Worm (Caenorhabditis elegans): ENCODE results near the gene rps-2.

- TF ChIP-seq hmbx-1 (tag; optimal IDR thresholded peaks at IDR 0.05) (no peak), ama-1 (optimal IDR thresholded peaks at IDR 0.05) (no peak), hnd-1 (tag; optimal IDR thresholded peaks at IDR 0.05) (no peak), aly-1 (tag; optimal IDR thresholded peaks at IDR 0.05) (no peak), tbx-37 (GFP tag; conservative IDR thresholded peaks at IDR 0.05) (no peak), hmg-4 (GFP tag; optimal IDR thresholded peaks at IDR 0.05) (no peak), flt-1 (GFP tag; IDR thresholded peaks at IDR 0.05) (no peak), B0310.2 (tag; optimal IDR thresholded peaks at IDR 0.05) (no peak), ets-7 (tag; optimal IDR thresholded peaks at IDR 0.05) (no peak), tra-4 (tag; optimal IDR thresholded peaks at IDR 0.05) (no peak), ceh-36 (tag; optimal IDR thresholded peaks at IDR 0.05) (no peak), tbx-11 (GFP tag; IDR thresholded peaks at IDR 0.05) (no peak), ceh-13 (GFP tag; optimal IDR thresholded peaks at IDR 0.05) (no peak)
Measured at ce11 chrIV:7910197-7910735, 15.9 kb downstream of the rps-2 start, which contains the start of the genes npp-27 and ntl-4.

Data from whole organism, early embryonic.